Fruit fly (Drosophila melanogaster): Measurements from ENCODE around the gene CG13375.

The CG13375 gene

dm6 chrX:338123-338527 lies 43.4 kb upstream of the CG13375 start (continued):
- peak; percentile 48 for TF ChIP-seq Fer2 (tag; optimal IDR thresholded peaks at IDR 0.05)
- peak; percentile 72; the same call in 2 of the 3 replicates for TF ChIP-seq dysf (GFP tag; IDR thresholded peaks at IDR 0.05)
- peak; percentile 82 for TF ChIP-seq CG17385 (GFP tag; optimal IDR thresholded peaks at IDR 0.05)
- TF ChIP-seq ranshi (GFP tag; IDR thresholded peaks at IDR 0.05) = peak; percentile 60
- peak; percentile 14 for TF ChIP-seq CG10543 (GFP tag; optimal IDR thresholded peaks at IDR 0.05)
- no peak for TF ChIP-seq mam (GFP tag; optimal IDR thresholded peaks at IDR 0.05)
- peak; percentile 85 for TF ChIP-seq CG9437 (GFP tag; optimal IDR thresholded peaks at IDR 0.05)
- no peak for TF ChIP-seq corto (GFP tag; optimal IDR thresholded peaks at IDR 0.05)
- peak; percentile 76 for TF ChIP-seq CG12299 (tag; optimal IDR thresholded peaks at IDR 0.05)
- peak; percentile 15 for TF ChIP-seq exex (tag; optimal IDR thresholded peaks at IDR 0.05)
- peak; percentile 15 for TF ChIP-seq trh (GFP tag; optimal IDR thresholded peaks at IDR 0.05)
- TF ChIP-seq Trl (optimal IDR thresholded peaks at IDR 0.05) = no peak
- TF ChIP-seq Trl (GFP tag; optimal IDR thresholded peaks at IDR 0.05) = no peak
- TF ChIP-seq BEAF-32 (GFP tag; optimal IDR thresholded peaks at IDR 0.05) = no peak
- peak; percentile 91 for TF ChIP-seq CG11504 (tag; optimal IDR thresholded peaks at IDR 0.05)
- TF ChIP-seq her (GFP tag; optimal IDR thresholded peaks at IDR 0.05) = no peak
- no peak for TF ChIP-seq slp2 (GFP tag; optimal IDR thresholded peaks at IDR 0.05)
- no peak for TF ChIP-seq CG4854 (GFP tag; optimal IDR thresholded peaks at IDR 0.05)
- TF ChIP-seq bab2 (GFP tag; optimal IDR thresholded peaks at IDR 0.05) = no peak
- TF ChIP-seq Lim3 (GFP tag; IDR thresholded peaks at IDR 0.05) = no peak
- no peak for TF ChIP-seq pum (GFP tag; optimal IDR thresholded peaks at IDR 0.05)
- TF ChIP-seq Spps (tag; optimal IDR thresholded peaks at IDR 0.05) = peak; percentile 59
- TF ChIP-seq z (GFP tag; IDR thresholded peaks at IDR 0.05) = no peak
- no peak for TF ChIP-seq TFAM (GFP tag; optimal IDR thresholded peaks at IDR 0.05)
- no peak for TF ChIP-seq MBD-R2 (GFP tag; IDR thresholded peaks at IDR 0.05)
- TF ChIP-seq lab (GFP tag; optimal IDR thresholded peaks at IDR 0.05) = peak; percentile 73
- no peak for TF ChIP-seq CG4617 (GFP tag; optimal IDR thresholded peaks at IDR 0.05; ENCODE audit: borderline replicate concordance)
- no peak for TF ChIP-seq CG17568 (GFP tag; optimal IDR thresholded peaks at IDR 0.05)
- no peak for TF ChIP-seq CG42726 (GFP tag; IDR thresholded peaks at IDR 0.05; ENCODE audit: partially characterized antibody)
- peak; percentile 58 for TF ChIP-seq Abd-B (GFP tag; optimal IDR thresholded peaks at IDR 0.05)
- TF ChIP-seq CG3847 (GFP tag; IDR thresholded peaks at IDR 0.05) = peak; percentile 43; the same call in 1 of the 2 replicates
- TF ChIP-seq crc (GFP tag; optimal IDR thresholded peaks at IDR 0.05) = no peak
- no peak for TF ChIP-seq ems (GFP tag; optimal IDR thresholded peaks at IDR 0.05)
- TF ChIP-seq Dbx (GFP tag; IDR thresholded peaks at IDR 0.05) = 0 out of 3 replicates have a peak, but pooled peaks have one; percentile 20
- TF ChIP-seq CG8924 (tag; optimal IDR thresholded peaks at IDR 0.05) = peak; percentile 90
- peak; percentile 19 for TF ChIP-seq tio (GFP tag; optimal IDR thresholded peaks at IDR 0.05)
- no peak for TF ChIP-seq sc (optimal IDR thresholded peaks at IDR 0.05)
- TF ChIP-seq sc (GFP tag; optimal IDR thresholded peaks at IDR 0.05) = peak; percentile 84
- no peak for TF ChIP-seq CG5953 (GFP tag; IDR thresholded peaks at IDR 0.05)
- 0 out of 3 replicates have a peak, but pooled peaks have one; percentile 31 for TF ChIP-seq zfh1 (GFP tag; IDR thresholded peaks at IDR 0.05)
- peak; percentile 13 for TF ChIP-seq org-1 (GFP tag; optimal IDR thresholded peaks at IDR 0.05)
- TF ChIP-seq CG17359 (tag; optimal IDR thresholded peaks at IDR 0.05) = peak; percentile 80
- no peak for TF ChIP-seq h (optimal IDR thresholded peaks at IDR 0.05)
- TF ChIP-seq Ssrp (tag; optimal IDR thresholded peaks at IDR 0.05) = peak; percentile 79
- TF ChIP-seq en (GFP tag; optimal IDR thresholded peaks at IDR 0.05) = no peak
- no peak for TF ChIP-seq CG3838 (GFP tag; optimal IDR thresholded peaks at IDR 0.05)
- no peak for TF ChIP-seq Mad (GFP tag; optimal IDR thresholded peaks at IDR 0.05)
- TF ChIP-seq CG12942 (GFP tag; optimal IDR thresholded peaks at IDR 0.05) = peak; percentile 30
- peak; percentile 60 for TF ChIP-seq sens (GFP tag)
- TF ChIP-seq br (optimal IDR thresholded peaks at IDR 0.05) = no peak
- TF ChIP-seq cas (GFP tag; IDR thresholded peaks at IDR 0.05) = no peak
- TF ChIP-seq CG9727 (GFP tag; optimal IDR thresholded peaks at IDR 0.05) = peak; percentile 82
- no peak for TF ChIP-seq CG34224 (GFP tag; IDR thresholded peaks at IDR 0.05; ENCODE audit: partially characterized antibody)
